Worm (Caenorhabditis elegans) whole organism, L4/young adult: ENCODE data around the gene txt-9.

Source experiments
- W03F9.2 ChIP-seq: fragments of 150-350 bp; optimal IDR thresholded peaks from 2 replicates; lab custom pipeline; 2014; ENCODE audit warnings: missing biosample characterization, missing genetic modification characterization
- dao-5 ChIP-seq: sonication (generic microtip); optimal IDR thresholded peaks from 2 replicates; lab custom pipeline; 2016; ENCODE audit warnings: missing genotype, missing genetic modification characterization, moderate library complexity, missing compliant biosample characterization
- him-1 ChIP-seq: sonication (generic microtip); optimal IDR thresholded peaks from 2 replicates; lab custom pipeline; 2016; ENCODE audit warnings: missing genotype, missing genetic modification reagents, missing genetic modification characterization, missing compliant biosample characterization

DNA sequence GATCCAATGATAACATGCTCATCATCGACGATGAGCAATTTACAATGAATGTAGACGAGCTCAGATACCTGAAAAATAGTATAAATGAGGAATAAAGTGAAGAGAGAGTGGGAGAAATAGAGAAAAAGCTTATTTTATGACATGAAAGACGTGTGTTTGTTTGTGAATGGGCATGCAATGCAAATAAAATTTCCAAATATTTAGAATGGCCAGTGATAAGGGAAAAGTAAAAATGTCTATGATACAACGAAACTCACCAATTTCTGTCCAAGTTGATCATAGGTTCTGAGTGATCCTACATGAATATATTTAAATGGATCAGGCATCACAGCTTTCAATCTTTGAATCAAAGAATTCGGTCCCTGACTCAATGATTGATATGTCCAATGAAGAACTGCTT is 558 bp downstream of the txt-9 start:
- TF ChIP-seq dao-5 (tag; lab: Kevin White, UChicago): no peak
- TF ChIP-seq W03F9.2 (tag; lab: Kevin White, UChicago): no peak
- TF ChIP-seq him-1 (tag; lab: Kevin White, UChicago): no peak
